Worm (Caenorhabditis elegans): ENCODE results near the gene sid-3.

sid-3 gene

DNA sequence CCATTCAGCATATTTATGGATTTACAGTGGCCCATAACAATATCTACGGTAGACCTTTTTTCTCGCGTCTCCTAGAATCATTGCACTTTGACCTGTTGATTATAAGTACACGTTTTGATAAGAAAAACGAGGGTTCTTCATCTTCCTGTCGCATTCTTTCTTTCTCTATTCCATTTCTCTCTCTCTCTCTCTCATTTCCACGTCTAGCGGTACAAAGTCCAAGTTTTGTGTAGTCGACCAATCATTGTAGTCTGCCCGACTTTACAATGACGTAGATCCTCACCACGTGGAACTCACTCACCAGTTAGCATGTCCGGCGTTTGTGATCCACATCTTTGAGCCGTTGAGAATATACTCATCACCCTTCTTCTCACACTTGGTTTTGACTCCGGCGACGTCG lies 30.0 kb downstream of the sid-3 start:
- TF ChIP-seq drap-1 (GFP tag; optimal IDR thresholded peaks at IDR 0.05) (no peak), bed-3 (GFP tag; optimal IDR thresholded peaks at IDR 0.05) (no peak), unc-62 (GFP tag; optimal IDR thresholded peaks at IDR 0.05) (peak; percentile 53), lin-32 (GFP tag; optimal IDR thresholded peaks at IDR 0.05) (no peak), unc-120 (tag; optimal IDR thresholded peaks at IDR 0.05; ENCODE audit: poor library complexity, severe bottlenecking) (peak; percentile 4), M03D4.4 (tag; optimal IDR thresholded peaks at IDR 0.05) (no peak), elt-3 (tag; optimal IDR thresholded peaks at IDR 0.05) (no peak), ceh-43 (GFP tag; optimal IDR thresholded peaks at IDR 0.05) (no peak)

DNA sequence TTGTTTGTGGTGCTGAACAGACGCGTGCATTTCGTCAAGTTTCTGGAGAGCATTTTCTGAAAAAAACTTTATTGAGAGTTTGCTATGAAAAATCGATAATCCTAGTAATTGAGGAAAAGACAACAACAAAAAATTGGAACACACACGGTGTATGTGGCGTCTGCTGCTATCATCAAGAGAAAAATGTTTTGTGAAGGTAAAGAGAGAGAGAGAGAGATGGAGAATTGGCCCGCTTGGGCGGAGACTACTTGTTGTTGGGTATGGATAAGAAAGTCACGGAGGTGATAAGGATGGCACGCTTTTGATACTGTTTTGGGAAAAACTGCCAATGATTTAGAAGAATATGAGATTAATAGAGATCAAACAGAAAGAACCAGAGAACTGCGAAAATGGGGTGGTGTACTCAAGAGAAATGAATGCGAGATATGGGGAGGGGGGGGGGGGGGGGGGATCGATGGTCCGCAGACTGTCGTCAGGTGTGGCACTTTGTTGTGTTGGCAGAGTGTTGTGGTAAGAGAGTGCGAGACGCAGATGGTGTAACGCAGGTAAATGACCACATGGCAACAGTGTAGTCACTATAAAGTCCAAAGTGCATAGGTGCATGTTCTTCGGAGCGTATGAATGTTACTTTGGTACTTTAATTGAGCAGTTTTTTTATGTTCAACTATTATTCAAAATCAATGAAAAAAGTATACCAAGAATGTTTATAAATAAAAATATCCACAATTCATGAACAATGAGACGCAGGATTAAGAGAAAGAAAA lies 31.1 kb downstream of the sid-3 start, which contains the start of gene acdh-7:
TSS of gene acdh-7 (minus strand) at position 56 of the 764 bp plus-strand sequence.
- TF ChIP-seq cnd-1 (tag; optimal IDR thresholded peaks at IDR 0.05) = peak; percentile 36
- TF ChIP-seq nhr-237 (tag; optimal IDR thresholded peaks at IDR 0.05) = no peak
- TF ChIP-seq ces-1 (GFP tag; optimal IDR thresholded peaks at IDR 0.05) = no peak
- no peak for TF ChIP-seq mab-5 (tag; optimal IDR thresholded peaks at IDR 0.05)
- TF ChIP-seq M03D4.4 (tag; optimal IDR thresholded peaks at IDR 0.05) = peak; percentile 25
- peak; percentile 69 for TF ChIP-seq nhr-12 (tag; optimal IDR thresholded peaks at IDR 0.05)
- TF ChIP-seq lin-13 (tag; optimal IDR thresholded peaks at IDR 0.05) = no peak
- no peak for TF ChIP-seq lsy-2 (tag; optimal IDR thresholded peaks at IDR 0.05)
- TF ChIP-seq ham-2 (GFP tag; optimal IDR thresholded peaks at IDR 0.05) = no peak
- no peak for TF ChIP-seq sem-2 (GFP tag; optimal IDR thresholded peaks at IDR 0.05)
- TF ChIP-seq drap-1 (GFP tag; optimal IDR thresholded peaks at IDR 0.05) = no peak
- TF ChIP-seq blmp-1 (tag; optimal IDR thresholded peaks at IDR 0.05) = no peak
- TF ChIP-seq mls-2 (tag; optimal IDR thresholded peaks at IDR 0.05) = no peak
- no peak for TF ChIP-seq pha-4 (tag; optimal IDR thresholded peaks at IDR 0.05)
- no peak for TF ChIP-seq sptf-1 (tag; optimal IDR thresholded peaks at IDR 0.05)
- TF ChIP-seq hlh-1 (tag; optimal IDR thresholded peaks at IDR 0.05) = peak; percentile 31
- no peak for TF ChIP-seq ztf-11 (tag; optimal IDR thresholded peaks at IDR 0.05)
- no peak for TF ChIP-seq unc-39 (tag; optimal IDR thresholded peaks at IDR 0.05)
- TF ChIP-seq elt-1 (tag; optimal IDR thresholded peaks at IDR 0.05; ENCODE audit: borderline replicate concordance, insufficient read depth) = no peak
- TF ChIP-seq tbx-8 (GFP tag; optimal IDR thresholded peaks at IDR 0.05) = no peak
- no peak for TF ChIP-seq nhr-76 (tag; optimal IDR thresholded peaks at IDR 0.05)
- TF ChIP-seq lin-32 (GFP tag; optimal IDR thresholded peaks at IDR 0.05) = peak; percentile 35

DNA sequence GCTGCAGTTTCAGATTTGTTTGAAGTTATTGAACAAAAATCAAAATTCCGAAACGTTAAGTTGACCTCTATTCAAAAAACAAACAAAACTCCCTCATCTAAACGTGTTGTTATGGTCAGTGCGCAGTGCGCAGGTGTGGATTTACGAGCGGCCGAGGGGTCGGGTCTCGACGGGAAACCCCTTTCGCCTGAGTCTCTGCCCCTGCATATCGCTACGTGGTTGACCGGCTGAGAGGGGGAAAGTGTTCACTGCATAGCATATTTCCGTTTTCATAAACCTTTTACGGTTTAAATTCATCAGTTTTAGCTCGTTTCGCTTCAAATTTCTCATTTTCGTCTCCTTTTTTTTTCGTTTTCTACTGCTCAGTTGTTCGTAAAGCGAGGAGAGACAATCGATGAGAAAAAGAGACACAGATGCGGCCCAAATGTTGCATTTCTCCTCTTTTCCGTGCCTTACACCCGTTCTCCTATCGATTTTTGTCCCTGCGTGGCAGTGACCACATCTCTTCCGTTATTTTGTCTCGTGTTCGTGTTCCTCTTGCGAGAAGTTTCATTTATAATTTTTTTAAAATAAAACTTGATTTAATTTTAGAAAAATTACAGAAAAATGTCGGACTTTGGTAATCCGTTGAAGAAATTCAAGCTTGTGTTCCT lies 35.8 kb downstream of the sid-3 start, which contains the start of gene rab-6.2:
TSS of gene rab-6.2 (plus strand) at position 603 of the 653 bp plus-strand sequence.
- TF ChIP-seq ceh-83 (GFP tag; optimal IDR thresholded peaks at IDR 0.05) (no peak), nhr-237 (tag; optimal IDR thresholded peaks at IDR 0.05) (no peak), flh-1 (GFP tag; optimal IDR thresholded peaks at IDR 0.05) (no peak), tbx-8 (GFP tag; optimal IDR thresholded peaks at IDR 0.05) (no peak), nhr-2 (tag; optimal IDR thresholded peaks at IDR 0.05) (peak; percentile 75), unc-39 (tag; optimal IDR thresholded peaks at IDR 0.05) (no peak), drap-1 (GFP tag; optimal IDR thresholded peaks at IDR 0.05) (no peak), nhr-28 (tag; optimal IDR thresholded peaks at IDR 0.05) (no peak), ceh-43 (GFP tag; optimal IDR thresholded peaks at IDR 0.05) (no peak), lin-13 (tag; optimal IDR thresholded peaks at IDR 0.05) (no peak), elt-1 (tag; optimal IDR thresholded peaks at IDR 0.05; ENCODE audit: borderline replicate concordance, insufficient read depth) (no peak), sem-2 (GFP tag; optimal IDR thresholded peaks at IDR 0.05) (no peak), blmp-1 (tag; optimal IDR thresholded peaks at IDR 0.05) (no peak), mab-5 (tag; optimal IDR thresholded peaks at IDR 0.05) (no peak), lin-32 (GFP tag; optimal IDR thresholded peaks at IDR 0.05) (no peak), nhr-12 (tag; optimal IDR thresholded peaks at IDR 0.05) (no peak), mep-1 (tag; optimal IDR thresholded peaks at IDR 0.05) (peak; percentile 15), ceh-39 (tag; optimal IDR thresholded peaks at IDR 0.05) (no peak), cnd-1 (tag; optimal IDR thresholded peaks at IDR 0.05) (peak; percentile 32), nhr-76 (tag; optimal IDR thresholded peaks at IDR 0.05) (no peak), lsy-2 (tag; optimal IDR thresholded peaks at IDR 0.05) (no peak), ces-1 (GFP tag; optimal IDR thresholded peaks at IDR 0.05) (peak; percentile 12), unc-62 (GFP tag; optimal IDR thresholded peaks at IDR 0.05) (no peak), sptf-1 (tag; optimal IDR thresholded peaks at IDR 0.05) (peak; percentile 9), elt-3 (tag; optimal IDR thresholded peaks at IDR 0.05) (no peak), ztf-11 (tag; optimal IDR thresholded peaks at IDR 0.05) (no peak), M03D4.4 (tag; optimal IDR thresholded peaks at IDR 0.05) (no peak), pha-4 (tag; optimal IDR thresholded peaks at IDR 0.05) (no peak), mls-2 (tag; optimal IDR thresholded peaks at IDR 0.05) (no peak), ham-2 (GFP tag; optimal IDR thresholded peaks at IDR 0.05) (peak; percentile 45), hlh-1 (tag; optimal IDR thresholded peaks at IDR 0.05) (no peak), unc-120 (tag; optimal IDR thresholded peaks at IDR 0.05; ENCODE audit: poor library complexity, severe bottlenecking) (no peak), snpc-4 (tag; optimal IDR thresholded peaks at IDR 0.05) (no peak)

Measured in whole organism, mixed stage, embryonic.